Comparison of ENCODE assay signal across 1 fruit fly cellular context in genomic region chr3R:6646740-6647139, dm6.
TF ChIP-seq lines count a peak whose summit lies in the region.

Taf1 (plus strand) TSS chr3R:6646889.

TF ChIP-seq in whole organism, embryonic, 481 proteins besides CTCF, POLR2A, EP300 and RAD21 (continued from another document and continues in another):
- no peak for TF ChIP-seq Aef1 (GFP tag; IDR thresholded peaks at IDR 0.05; lab: Robert Waterston, UW)
- TF ChIP-seq mam (GFP tag; optimal IDR thresholded peaks at IDR 0.05; lab: Kevin White, UChicago): no peak
- TF ChIP-seq CG12155 (GFP tag; optimal IDR thresholded peaks at IDR 0.05; lab: Kevin White, UChicago): no peak
- no peak for TF ChIP-seq NK7.1 (GFP tag; optimal IDR thresholded peaks at IDR 0.05; lab: Kevin White, UChicago)
- no peak for TF ChIP-seq Lim3 (GFP tag; IDR thresholded peaks at IDR 0.05; lab: Robert Waterston, UW)
- no peak for TF ChIP-seq CG1647 (GFP tag; optimal IDR thresholded peaks at IDR 0.05; lab: Kevin White, UChicago)
- no peak for TF ChIP-seq Adf1 (GFP tag; IDR thresholded peaks at IDR 0.05; lab: Robert Waterston, UW)
- TF ChIP-seq CG11696 (GFP tag; IDR thresholded peaks at IDR 0.05; lab: Robert Waterston, UW): no peak
- TF ChIP-seq CHES-1-like (GFP tag; optimal IDR thresholded peaks at IDR 0.05; lab: Kevin White, UChicago): no peak
- no peak for TF ChIP-seq ab (GFP tag; optimal IDR thresholded peaks at IDR 0.05; lab: Kevin White, UChicago)
- no peak for TF ChIP-seq CG12942 (GFP tag; optimal IDR thresholded peaks at IDR 0.05; lab: Kevin White, UChicago)
- no peak for TF ChIP-seq klu (GFP tag; IDR thresholded peaks at IDR 0.05; lab: Robert Waterston, UW)
- peak; percentile 95 for TF ChIP-seq MBD-R2 (GFP tag; IDR thresholded peaks at IDR 0.05; lab: Robert Waterston, UW)
- TF ChIP-seq danr (GFP tag; IDR thresholded peaks at IDR 0.05; lab: Robert Waterston, UW): no peak
- TF ChIP-seq CG9932 (GFP tag; IDR thresholded peaks at IDR 0.05; lab: Robert Waterston, UW): peak; percentile 23; the same call in 1 of the 2 replicates
- TF ChIP-seq Myb (GFP tag; optimal IDR thresholded peaks at IDR 0.05; lab: Kevin White, UChicago): peak; percentile 26
- no peak for TF ChIP-seq Abd-B (GFP tag; optimal IDR thresholded peaks at IDR 0.05; lab: Kevin White, UChicago)
- TF ChIP-seq BtbVII (GFP tag; optimal IDR thresholded peaks at IDR 0.05; lab: Kevin White, UChicago): no peak
- TF ChIP-seq CG6765 (GFP tag; optimal IDR thresholded peaks at IDR 0.05; lab: Kevin White, UChicago): no peak
- no peak for TF ChIP-seq CG15696 (tag; optimal IDR thresholded peaks at IDR 0.05; lab: Kevin White, UChicago)
- no peak for TF ChIP-seq sd (tag; optimal IDR thresholded peaks at IDR 0.05; lab: Kevin White, UChicago)
- peak; percentile 56 for TF ChIP-seq CG3847 (GFP tag; IDR thresholded peaks at IDR 0.05; lab: Robert Waterston, UW)
- TF ChIP-seq Blimp-1 (GFP tag; optimal IDR thresholded peaks at IDR 0.05; lab: Kevin White, UChicago): no peak
- no peak for TF ChIP-seq CG17612 (GFP tag; IDR thresholded peaks at IDR 0.05; lab: Robert Waterston, UW)
- TF ChIP-seq lab (GFP tag; optimal IDR thresholded peaks at IDR 0.05; lab: Kevin White, UChicago): no peak
- TF ChIP-seq CG4328 (GFP tag; optimal IDR thresholded peaks at IDR 0.05; lab: Kevin White, UChicago): no peak
- TF ChIP-seq gt (GFP tag; IDR thresholded peaks at IDR 0.05; lab: Robert Waterston, UW): no peak
- TF ChIP-seq Doc3 (GFP tag; IDR thresholded peaks at IDR 0.05; lab: Robert Waterston, UW; ENCODE audit: partially characterized antibody): no peak
- TF ChIP-seq CG3065 (GFP tag; optimal IDR thresholded peaks at IDR 0.05; lab: Kevin White, UChicago): no peak
- TF ChIP-seq zen2 (GFP tag; IDR thresholded peaks at IDR 0.05; lab: Robert Waterston, UW; ENCODE audit: partially characterized antibody): no peak
- no peak for TF ChIP-seq CG7963 (GFP tag; IDR thresholded peaks at IDR 0.05; lab: Robert Waterston, UW; ENCODE audit: partially characterized antibody)
- TF ChIP-seq Tbp (GFP tag; optimal IDR thresholded peaks at IDR 0.05; lab: Kevin White, UChicago): no peak
- TF ChIP-seq Six4 (GFP tag; optimal IDR thresholded peaks at IDR 0.05; lab: Kevin White, UChicago): no peak
- TF ChIP-seq CG7556 (GFP tag; optimal IDR thresholded peaks at IDR 0.05; lab: Kevin White, UChicago): no peak
- TF ChIP-seq Trl (optimal IDR thresholded peaks at IDR 0.05; lab: Kevin White, UChicago): no peak
- TF ChIP-seq Trl (GFP tag; optimal IDR thresholded peaks at IDR 0.05; lab: Kevin White, UChicago): no peak
- no peak for TF ChIP-seq CG11723 (GFP tag; optimal IDR thresholded peaks at IDR 0.05; lab: Kevin White, UChicago)
- peak; percentile 99 for TF ChIP-seq ftz-f1 (GFP tag; optimal IDR thresholded peaks at IDR 0.05; lab: Kevin White, UChicago)
- TF ChIP-seq sisA (GFP tag; IDR thresholded peaks at IDR 0.05; lab: Robert Waterston, UW): no peak
- no peak for TF ChIP-seq CG31365 (tag; optimal IDR thresholded peaks at IDR 0.05; lab: Kevin White, UChicago)
- TF ChIP-seq Mad (GFP tag; optimal IDR thresholded peaks at IDR 0.05; lab: Kevin White, UChicago): no peak
- no peak for TF ChIP-seq da (GFP tag; optimal IDR thresholded peaks at IDR 0.05; lab: Kevin White, UChicago)
- TF ChIP-seq Doc2 (GFP tag; IDR thresholded peaks at IDR 0.05; lab: Robert Waterston, UW): no peak
- no peak for TF ChIP-seq salm (tag; optimal IDR thresholded peaks at IDR 0.05; lab: Kevin White, UChicago)
- no peak for TF ChIP-seq CG7839 (tag; optimal IDR thresholded peaks at IDR 0.05; lab: Kevin White, UChicago)
- TF ChIP-seq cad (GFP tag; optimal IDR thresholded peaks at IDR 0.05; lab: Kevin White, UChicago): no peak
- TF ChIP-seq BEAF-32 (GFP tag; optimal IDR thresholded peaks at IDR 0.05; lab: Kevin White, UChicago): peak; percentile 47
- TF ChIP-seq bab2 (GFP tag; optimal IDR thresholded peaks at IDR 0.05; lab: Kevin White, UChicago): no peak
- no peak for TF ChIP-seq btn (GFP tag; optimal IDR thresholded peaks at IDR 0.05; lab: Kevin White, UChicago)
- peak; percentile 33; the same call in 1 of the 3 replicates for TF ChIP-seq CG34224 (GFP tag; IDR thresholded peaks at IDR 0.05; lab: Robert Waterston, UW; ENCODE audit: partially characterized antibody)
- peak; percentile 60 for TF ChIP-seq Ets97D (GFP tag; optimal IDR thresholded peaks at IDR 0.05; lab: Kevin White, UChicago)
- TF ChIP-seq CG12219 (GFP tag; optimal IDR thresholded peaks at IDR 0.05; lab: Kevin White, UChicago): no peak
- no peak for TF ChIP-seq CG8944 (GFP tag; optimal IDR thresholded peaks at IDR 0.05; lab: Kevin White, UChicago)
- no peak for TF ChIP-seq CG13296 (GFP tag; optimal IDR thresholded peaks at IDR 0.05; lab: Kevin White, UChicago)
- TF ChIP-seq CG7987 (GFP tag; optimal IDR thresholded peaks at IDR 0.05; lab: Kevin White, UChicago): no peak
- TF ChIP-seq unpg (GFP tag; optimal IDR thresholded peaks at IDR 0.05; lab: Kevin White, UChicago): no peak
- TF ChIP-seq Nf-YC (tag; optimal IDR thresholded peaks at IDR 0.05; lab: Kevin White, UChicago): no peak
- TF ChIP-seq CG6689 (GFP tag; IDR thresholded peaks at IDR 0.05; lab: Robert Waterston, UW): no peak
- TF ChIP-seq CG34422 (GFP tag; IDR thresholded peaks at IDR 0.05; lab: Robert Waterston, UW): peak; percentile 92
- no peak for TF ChIP-seq CG16815 (GFP tag; optimal IDR thresholded peaks at IDR 0.05; lab: Kevin White, UChicago)
- no peak for TF ChIP-seq MTF-1 (GFP tag; optimal IDR thresholded peaks at IDR 0.05; lab: Kevin White, UChicago; ENCODE audit: borderline replicate concordance)
- no peak for TF ChIP-seq CG32767 (GFP tag; IDR thresholded peaks at IDR 0.05; lab: Robert Waterston, UW)
- no peak for TF ChIP-seq wor (GFP tag; IDR thresholded peaks at IDR 0.05; lab: Robert Waterston, UW)
- TF ChIP-seq Ptx1 (GFP tag; IDR thresholded peaks at IDR 0.05; lab: Robert Waterston, UW): no peak
- no peak for TF ChIP-seq CG18764 (GFP tag; optimal IDR thresholded peaks at IDR 0.05; lab: Kevin White, UChicago)
- TF ChIP-seq CG3995 (GFP tag; optimal IDR thresholded peaks at IDR 0.05; lab: Kevin White, UChicago): peak; percentile 3
- no peak for TF ChIP-seq CG17802 (tag; optimal IDR thresholded peaks at IDR 0.05; lab: Kevin White, UChicago)
- peak; percentile 66 for TF ChIP-seq trem (tag; optimal IDR thresholded peaks at IDR 0.05; lab: Kevin White, UChicago)
- TF ChIP-seq CG6654 (GFP tag; optimal IDR thresholded peaks at IDR 0.05; lab: Kevin White, UChicago): no peak
- TF ChIP-seq kni (GFP tag; optimal IDR thresholded peaks at IDR 0.05; lab: Kevin White, UChicago): no peak
- no peak for TF ChIP-seq dpn (GFP tag; optimal IDR thresholded peaks at IDR 0.05; lab: Kevin White, UChicago)
- no peak for TF ChIP-seq CG2889 (GFP tag; IDR thresholded peaks at IDR 0.05; lab: Robert Waterston, UW)
- no peak for TF ChIP-seq Spps (tag; optimal IDR thresholded peaks at IDR 0.05; lab: Kevin White, UChicago)
- TF ChIP-seq NC2α (GFP tag; optimal IDR thresholded peaks at IDR 0.05; lab: Kevin White, UChicago): no peak
- TF ChIP-seq CG10543 (GFP tag; optimal IDR thresholded peaks at IDR 0.05; lab: Kevin White, UChicago): no peak
- TF ChIP-seq Hr3 (GFP tag; optimal IDR thresholded peaks at IDR 0.05; lab: Kevin White, UChicago): no peak
- TF ChIP-seq E2f1 (GFP tag; IDR thresholded peaks at IDR 0.05; lab: Robert Waterston, UW): no peak
- TF ChIP-seq CG10274 (GFP tag; optimal IDR thresholded peaks at IDR 0.05; lab: Kevin White, UChicago): no peak
- TF ChIP-seq CG12236 (GFP tag; optimal IDR thresholded peaks at IDR 0.05; lab: Kevin White, UChicago): no peak
- TF ChIP-seq Rfx (GFP tag; IDR thresholded peaks at IDR 0.05; lab: Robert Waterston, UW): peak; percentile 45
- no peak for TF ChIP-seq CG1233 (GFP tag; optimal IDR thresholded peaks at IDR 0.05; lab: Kevin White, UChicago)
- no peak for TF ChIP-seq dmrt11E (tag; optimal IDR thresholded peaks at IDR 0.05; lab: Kevin White, UChicago)
- TF ChIP-seq CG4404 (GFP tag; IDR thresholded peaks at IDR 0.05; lab: Robert Waterston, UW): no peak
- TF ChIP-seq tll (GFP tag; optimal IDR thresholded peaks at IDR 0.05; lab: Kevin White, UChicago): no peak
- no peak for TF ChIP-seq Asciz (GFP tag; optimal IDR thresholded peaks at IDR 0.05; lab: Kevin White, UChicago)
- TF ChIP-seq CG17361 (GFP tag; IDR thresholded peaks at IDR 0.05; lab: Robert Waterston, UW): no peak
- no peak for TF ChIP-seq al (GFP tag; IDR thresholded peaks at IDR 0.05; lab: Robert Waterston, UW)
- no peak for TF ChIP-seq CG17568 (GFP tag; optimal IDR thresholded peaks at IDR 0.05; lab: Kevin White, UChicago)
- no peak for TF ChIP-seq CG18011 (GFP tag; optimal IDR thresholded peaks at IDR 0.05; lab: Kevin White, UChicago)
- TF ChIP-seq chm (GFP tag; IDR thresholded peaks at IDR 0.05; lab: Robert Waterston, UW): no peak
- TF ChIP-seq h (optimal IDR thresholded peaks at IDR 0.05; lab: Kevin White, UChicago): no peak
- TF ChIP-seq CG15011 (GFP tag; optimal IDR thresholded peaks at IDR 0.05; lab: Kevin White, UChicago): no peak
- no peak for TF ChIP-seq nmo (GFP tag; optimal IDR thresholded peaks at IDR 0.05; lab: Kevin White, UChicago)
- no peak for TF ChIP-seq CG9215 (GFP tag; IDR thresholded peaks at IDR 0.05; lab: Robert Waterston, UW)
- no peak for TF ChIP-seq Atf3 (GFP tag; optimal IDR thresholded peaks at IDR 0.05; lab: Kevin White, UChicago)
- no peak for TF ChIP-seq chn (GFP tag; optimal IDR thresholded peaks at IDR 0.05; lab: Kevin White, UChicago)
- TF ChIP-seq CG6791 (GFP tag; IDR thresholded peaks at IDR 0.05; lab: Robert Waterston, UW; ENCODE audit: partially characterized antibody): no peak
- no peak for TF ChIP-seq mirr (GFP tag; optimal IDR thresholded peaks at IDR 0.05; lab: Kevin White, UChicago)
- TF ChIP-seq grau (tag; optimal IDR thresholded peaks at IDR 0.05; lab: Kevin White, UChicago): no peak
- TF ChIP-seq CG2199 (GFP tag; IDR thresholded peaks at IDR 0.05; lab: Robert Waterston, UW): peak; percentile 90
- TF ChIP-seq ken (GFP tag; IDR thresholded peaks at IDR 0.05; lab: Robert Waterston, UW): no peak
- no peak for TF ChIP-seq dmrt99B (tag; optimal IDR thresholded peaks at IDR 0.05; lab: Kevin White, UChicago)
- TF ChIP-seq pan (optimal IDR thresholded peaks at IDR 0.05; lab: Kevin White, UChicago): no peak
- TF ChIP-seq pan (GFP tag; optimal IDR thresholded peaks at IDR 0.05 in 1 of 2, IDR thresholded peaks at IDR 0.05 in 1 of 2): no peak
- no peak for TF ChIP-seq CG15479 (GFP tag; optimal IDR thresholded peaks at IDR 0.05; lab: Kevin White, UChicago)
- no peak for TF ChIP-seq C15 (GFP tag; IDR thresholded peaks at IDR 0.05; lab: Robert Waterston, UW)
- TF ChIP-seq CG16863 (GFP tag; optimal IDR thresholded peaks at IDR 0.05; lab: Kevin White, UChicago): no peak
- 0 out of 3 replicates have a peak, but pooled peaks have one; percentile 37 for TF ChIP-seq HLH4C (GFP tag; IDR thresholded peaks at IDR 0.05; lab: Robert Waterston, UW; ENCODE audit: partially characterized antibody)
- no peak for TF ChIP-seq CG12744 (GFP tag; optimal IDR thresholded peaks at IDR 0.05; lab: Kevin White, UChicago)
- no peak for TF ChIP-seq onecut (GFP tag; IDR thresholded peaks at IDR 0.05; lab: Robert Waterston, UW)
- no peak for TF ChIP-seq CG1602 (GFP tag; optimal IDR thresholded peaks at IDR 0.05; lab: Kevin White, UChicago)
- TF ChIP-seq sim (GFP tag; IDR thresholded peaks at IDR 0.05; lab: Robert Waterston, UW): no peak
- TF ChIP-seq CG3726 (GFP tag; IDR thresholded peaks at IDR 0.05; lab: Robert Waterston, UW): no peak
- no peak for TF ChIP-seq Drgx (GFP tag; IDR thresholded peaks at IDR 0.05; lab: Robert Waterston, UW)
- TF ChIP-seq H2.0 (GFP tag; IDR thresholded peaks at IDR 0.05; lab: Robert Waterston, UW): no peak
- TF ChIP-seq slp2 (GFP tag; optimal IDR thresholded peaks at IDR 0.05; lab: Kevin White, UChicago): no peak
- peak; percentile 40; the same call in 1 of the 2 replicates for TF ChIP-seq Dref (GFP tag; IDR thresholded peaks at IDR 0.05; lab: Robert Waterston, UW)
- TF ChIP-seq toy (GFP tag; IDR thresholded peaks at IDR 0.05; lab: Robert Waterston, UW): no peak
- TF ChIP-seq CG10366 (GFP tag; IDR thresholded peaks at IDR 0.05; lab: Robert Waterston, UW): no peak
- TF ChIP-seq MESR4 (GFP tag; optimal IDR thresholded peaks at IDR 0.05; lab: Kevin White, UChicago): peak; percentile 99
- no peak for TF ChIP-seq Side (GFP tag; optimal IDR thresholded peaks at IDR 0.05; lab: Kevin White, UChicago)
- no peak for TF ChIP-seq HLH3B (GFP tag; IDR thresholded peaks at IDR 0.05; lab: Robert Waterston, UW)
- no peak for TF ChIP-seq CG16779 (GFP tag; IDR thresholded peaks at IDR 0.05; lab: Robert Waterston, UW)
- TF ChIP-seq Sox100B (GFP tag; optimal IDR thresholded peaks at IDR 0.05; lab: Kevin White, UChicago): no peak
- no peak for TF ChIP-seq bcd (GFP tag; optimal IDR thresholded peaks at IDR 0.05; lab: Kevin White, UChicago)
- TF ChIP-seq GATAe (GFP tag; conservative IDR thresholded peaks at IDR 0.05; lab: Robert Waterston, UW): peak; percentile 72; the same call in 1 of the 2 replicates
- no peak for TF ChIP-seq croc (GFP tag; conservative IDR thresholded peaks at IDR 0.05; lab: Robert Waterston, UW)
- TF ChIP-seq pum (GFP tag; optimal IDR thresholded peaks at IDR 0.05; lab: Kevin White, UChicago): no peak
- TF ChIP-seq CG10267 (tag; optimal IDR thresholded peaks at IDR 0.05; lab: Kevin White, UChicago): no peak
- no peak for TF ChIP-seq lbe (GFP tag; optimal IDR thresholded peaks at IDR 0.05; lab: Kevin White, UChicago)
- no peak for TF ChIP-seq CG13424 (tag; optimal IDR thresholded peaks at IDR 0.05; lab: Kevin White, UChicago)
- no peak for TF ChIP-seq CG4424 (GFP tag; optimal IDR thresholded peaks at IDR 0.05; lab: Kevin White, UChicago)
- no peak for TF ChIP-seq CG11247 (GFP tag; IDR thresholded peaks at IDR 0.05; lab: Robert Waterston, UW)
- no peak for TF ChIP-seq lmd (GFP tag; IDR thresholded peaks at IDR 0.05; lab: Robert Waterston, UW)
- no peak for TF ChIP-seq CG8478 (optimal IDR thresholded peaks at IDR 0.05; lab: Kevin White, UChicago)
- TF ChIP-seq CG32532 (GFP tag; IDR thresholded peaks at IDR 0.05; lab: Robert Waterston, UW): no peak
- TF ChIP-seq pnt (GFP tag; optimal IDR thresholded peaks at IDR 0.05; lab: Kevin White, UChicago): no peak
- TF ChIP-seq crol (GFP tag; IDR thresholded peaks at IDR 0.05; lab: Robert Waterston, UW): peak; percentile 98
- peak; percentile 10 for TF ChIP-seq pho (GFP tag; optimal IDR thresholded peaks at IDR 0.05; lab: Kevin White, UChicago)
- TF ChIP-seq CG11456 (GFP tag; IDR thresholded peaks at IDR 0.05; lab: Robert Waterston, UW): no peak
- TF ChIP-seq CG14667 (GFP tag; IDR thresholded peaks at IDR 0.05; lab: Robert Waterston, UW): no peak
